Worm (Caenorhabditis elegans) whole organism, L4 larva: Measurements from ENCODE around the gene ccnk-1.

Source experiments
- ZK337.2 ChIP-seq: fragments of 200-800 bp; sonication (Bioruptor generic); IDR thresholded peaks from 2 replicates; pipeline ENCODE4 v1.3.6; 2022; ENCODE audit warnings: missing genetic modification reagents, missing genetic modification characterization, missing compliant biosample characterization
- egl-27 ChIP-seq: sonication (generic microtip); optimal IDR thresholded peaks from 3 replicates; lab custom pipeline; 2017; ENCODE audit warnings: missing biosample characterization, missing genetic modification reagents, missing genetic modification characterization
- lin-13 ChIP-seq: fragments of 150-350 bp; optimal IDR thresholded peaks from 2 replicates; lab custom pipeline; 2014; ENCODE audit warnings: missing biosample characterization, missing genetic modification reagents, missing genetic modification characterization
- nhr-102 ChIP-seq: sonication (generic microtip); optimal IDR thresholded peaks from 2 replicates; lab custom pipeline; 2016; ENCODE audit warnings: mild to moderate bottlenecking, missing genetic modification characterization, moderate library complexity, missing compliant biosample characterization
- snpc-4 ChIP-seq: fragments of 150-350 bp; optimal IDR thresholded peaks from 2 replicates; lab custom pipeline; 2014; ENCODE audit warnings: missing biosample characterization, missing genetic modification characterization
- vab-7 ChIP-seq: fragments of 200-800 bp; sonication (Bioruptor generic); IDR thresholded peaks from 2 replicates; pipeline ENCODE4 v1.3.6; 2022; ENCODE audit warnings: missing genetic modification reagents, missing genetic modification characterization, missing compliant biosample characterization
- zfp-3 ChIP-seq: fragments of 200-800 bp; sonication (Bioruptor generic); conservative IDR thresholded peaks from 2 replicates; pipeline ENCODE4 v1.3.6; 2022; ENCODE audit warnings: missing genetic modification reagents, missing genetic modification characterization, missing compliant biosample characterization

- TF ChIP-seq snpc-4 (tag; lab: Kevin White, UChicago) (no peak), nhr-102 (no peak), zfp-3 (GFP tag; lab: Robert Waterston, UW) (no peak), ZK337.2 (GFP tag; lab: Robert Waterston, UW) (no peak), vab-7 (GFP tag; lab: Robert Waterston, UW) (no peak), egl-27 (tag; lab: Kevin White, UChicago) (no peak), lin-13 (no peak)
These were observed 32.7 kb upstream of the ccnk-1 start, which contains the start of gene gar-3 for ce11 chrV:14579619-14580018.
